Fruit fly (Drosophila melanogaster): ENCODE results near the gene sina.

DNA sequence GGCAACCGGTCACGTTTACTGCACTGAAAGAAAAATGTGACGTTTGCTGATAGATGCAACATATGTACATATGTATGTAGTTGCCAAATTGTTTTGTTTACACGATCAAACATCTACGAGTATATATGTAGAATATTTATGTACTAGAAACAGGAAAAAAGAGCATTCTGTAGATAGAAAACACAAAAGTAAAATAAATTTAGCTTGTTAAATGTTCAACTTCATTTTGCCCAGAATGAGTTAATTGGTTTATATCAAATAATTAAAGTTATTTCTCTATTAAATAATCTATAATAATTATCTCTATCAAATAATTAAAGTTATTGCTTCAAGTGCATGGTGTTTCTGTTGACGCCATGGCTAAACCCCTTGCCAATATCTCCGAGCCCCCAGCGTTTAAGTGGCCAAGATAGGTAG is 19.6 kb downstream of the sina start:
- no peak for TF ChIP-seq pan (optimal IDR thresholded peaks at IDR 0.05)
- TF ChIP-seq usp (GFP tag; optimal IDR thresholded peaks at IDR 0.05) = no peak
- no peak for TF ChIP-seq CG8478 (optimal IDR thresholded peaks at IDR 0.05)
- TF ChIP-seq EcR (GFP tag; optimal IDR thresholded peaks at IDR 0.05) = no peak
- TF ChIP-seq psq (optimal IDR thresholded peaks at IDR 0.05) = no peak
